Worm (Caenorhabditis elegans) whole organism, L4 larva: ENCODE measurements around the gene str-78.
"Not testable (repeated sequence)": the region's sequence is repeated elsewhere in the genome, so short reads cannot be mapped to it uniquely, and the experiment has no call there.

ENCODE experiments used
- D1046.2 ChIP-seq: fragments of 200-800 bp; sonication (Bioruptor generic); IDR thresholded peaks from 2 replicates; pipeline ENCODE4 v1.3.6; 2022; ENCODE audit warnings: missing genetic modification characterization, missing compliant biosample characterization
- F26F4.8 ChIP-seq: fragments of 200-800 bp; sonication (Bioruptor generic); conservative IDR thresholded peaks from 2 replicates; pipeline ENCODE4 v1.3.6; 2022; ENCODE audit warnings: missing genetic modification characterization, missing compliant biosample characterization
- Y48G9A.11 ChIP-seq: fragments of 200-800 bp; sonication (Bioruptor generic); IDR thresholded peaks from 2 replicates; pipeline ENCODE4 v1.3.6; 2022; ENCODE audit warnings: missing genetic modification reagents, missing genetic modification characterization, missing compliant biosample characterization
- aha-1 ChIP-seq: fragments of 150-350 bp; peaks from one replicate; lab custom pipeline; 2014; ENCODE audit warnings: missing biosample characterization, missing genetic modification characterization
- ama-1 ChIP-seq: fragments of 150-350 bp; optimal IDR thresholded peaks from 2 replicates; lab custom pipeline; 2014; ENCODE audit warnings: inconsistent platforms, mixed read lengths
- attf-4 ChIP-seq: sonication (generic microtip); optimal IDR thresholded peaks from 3 replicates; lab custom pipeline; 2017; ENCODE audit warnings: missing biosample characterization, missing genetic modification characterization
- ceh-20 ChIP-seq: fragments of 200-800 bp; sonication (Bioruptor generic); IDR thresholded peaks from 2 replicates; pipeline ENCODE4 v1.3.6; 2022; ENCODE audit warnings: missing genetic modification reagents, missing genetic modification characterization, missing compliant biosample characterization
- ceh-28 ChIP-seq: fragments of 150-350 bp; optimal IDR thresholded peaks from 2 replicates; lab custom pipeline; 2014; ENCODE audit warnings: missing biosample characterization, missing genetic modification reagents, missing genetic modification characterization
- ceh-62 ChIP-seq: sonication (generic microtip); optimal IDR thresholded peaks from 2 replicates; lab custom pipeline; 2017; ENCODE audit warnings: missing biosample characterization, missing genetic modification characterization
- cey-2 ChIP-seq: sonication (generic microtip); optimal IDR thresholded peaks from 3 replicates; lab custom pipeline; 2017; ENCODE audit warnings: missing genetic modification characterization, mild to moderate bottlenecking, missing compliant biosample characterization, antibody characterized with exemption, borderline replicate concordance; ENCODE audit not compliant: insufficient read depth
- daf-16 ChIP-seq, 3 experiments: sonication (generic microtip); optimal IDR thresholded peaks; 2 replicates each; lab custom pipeline; 2016 to 2017; ENCODE audit warnings: missing genetic modification characterization in 3 of 3, missing genetic modification reagents in 3 of 3, mild to moderate bottlenecking in 2 of 3, missing compliant biosample characterization in 2 of 3, missing biosample characterization in 1 of 3, moderate library complexity in 1 of 3
- duxl-1 ChIP-seq: sonication (generic microtip); optimal IDR thresholded peaks from 2 replicates; lab custom pipeline; 2016; ENCODE audit warnings: mild to moderate bottlenecking, missing genetic modification characterization, moderate library complexity, missing compliant biosample characterization; ENCODE audit not compliant: poor library complexity
- egl-43 ChIP-seq: fragments of 200-800 bp; sonication (Bioruptor generic); IDR thresholded peaks from 2 replicates; pipeline ENCODE4 v1.3.6; 2022; ENCODE audit warnings: missing genetic modification reagents, missing genetic modification characterization, missing compliant biosample characterization
- fos-1 ChIP-seq: fragments of 150-350 bp; optimal IDR thresholded peaks from 2 replicates; lab custom pipeline; 2014; ENCODE audit warnings: missing biosample characterization, missing genetic modification characterization
- hif-1 ChIP-seq, 2 experiments: sonication (generic microtip); optimal IDR thresholded peaks; 2 replicates each; lab custom pipeline; 2016 to 2017; ENCODE audit warnings: missing compliant biosample characterization in 2 of 2, missing genetic modification characterization in 2 of 2, missing genetic modification reagents in 2 of 2, missing genotype in 2 of 2, mild to moderate bottlenecking in 1 of 2
- lim-7 ChIP-seq: fragments of 200-800 bp; sonication (Bioruptor generic); IDR thresholded peaks from 2 replicates; pipeline ENCODE4 v1.3.6; 2022; ENCODE audit warnings: missing genetic modification characterization, missing compliant biosample characterization
- madf-9 ChIP-seq: fragments of 200-800 bp; sonication (Bioruptor generic); conservative IDR thresholded peaks from 2 replicates; pipeline ENCODE4 v1.3.6; 2022; ENCODE audit warnings: missing genetic modification reagents, missing genetic modification characterization, missing compliant biosample characterization
- nhr-111 ChIP-seq: fragments of 200-800 bp; sonication (Bioruptor generic); optimal IDR thresholded peaks from 2 replicates; lab custom pipeline; 2018; ENCODE audit warnings: mild to moderate bottlenecking, missing genetic modification characterization, missing compliant biosample characterization
- nhr-76 ChIP-seq: fragments of 150-350 bp; optimal IDR thresholded peaks from 2 replicates; lab custom pipeline; 2014; ENCODE audit warnings: missing biosample characterization, missing genetic modification characterization
- saeg-2 ChIP-seq: fragments of 200-800 bp; sonication (Bioruptor generic); IDR thresholded peaks from 2 replicates; pipeline ENCODE4 v1.3.6; 2022; ENCODE audit warnings: missing genetic modification reagents, missing genetic modification characterization, missing compliant biosample characterization
- sdz-12 ChIP-seq: fragments of 200-800 bp; sonication (Bioruptor generic); optimal IDR thresholded peaks from 2 replicates; lab custom pipeline; 2018; ENCODE audit warnings: mild to moderate bottlenecking, missing genetic modification characterization, missing compliant biosample characterization
- snpc-1.2 ChIP-seq: fragments of 200-800 bp; sonication (Bioruptor generic); IDR thresholded peaks from 2 replicates; pipeline ENCODE4 v1.3.6; 2022; ENCODE audit warnings: missing genetic modification reagents, missing genetic modification characterization, missing compliant biosample characterization
- tra-1 ChIP-seq: fragments of 200-800 bp; sonication (Bioruptor generic); IDR thresholded peaks from 2 replicates; pipeline ENCODE4 v1.3.6; 2022; ENCODE audit warnings: missing genetic modification reagents, missing genetic modification characterization, missing compliant biosample characterization
- unc-130 ChIP-seq: sonication (generic microtip); optimal IDR thresholded peaks from 2 replicates; lab custom pipeline; 2016; ENCODE audit warnings: missing genetic modification reagents, missing genetic modification characterization, missing compliant biosample characterization

Gene str-78

DNA sequence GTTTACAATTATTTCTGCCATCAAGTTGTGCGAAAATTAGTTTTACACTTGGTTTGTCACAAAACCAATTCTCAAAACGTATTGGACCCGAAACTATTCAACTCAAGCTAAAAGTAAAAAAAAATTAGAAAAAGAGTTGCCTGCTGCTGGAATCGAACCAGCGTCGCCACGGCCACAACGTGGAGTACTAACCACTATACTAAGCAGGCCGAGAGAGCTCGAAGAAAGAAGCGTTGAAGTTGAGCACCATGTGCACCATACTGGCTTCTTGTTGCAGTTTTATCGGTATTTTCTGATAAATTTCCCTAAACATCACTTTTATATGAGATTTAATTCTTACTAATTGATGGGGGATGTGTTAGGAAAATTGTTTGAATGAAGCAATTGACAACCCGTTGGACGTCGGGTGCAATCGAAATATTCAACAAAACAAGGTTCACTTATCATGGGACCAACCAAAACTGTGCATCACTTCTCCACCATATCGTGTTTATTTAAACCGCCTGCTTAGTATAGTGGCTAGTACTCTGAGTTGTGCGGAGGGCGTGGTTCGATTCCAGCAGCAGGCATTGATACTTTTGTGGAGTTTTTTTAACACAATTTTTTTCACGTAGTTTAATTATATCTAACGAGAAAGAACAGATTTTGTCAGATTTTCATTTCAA, 40.6 kb upstream of the str-78 start (continued):
- TF ChIP-seq nhr-111 (GFP tag; lab: Kevin White, UChicago) (no peak), tra-1 (GFP tag; lab: Robert Waterston, UW) (no peak)

DNA sequence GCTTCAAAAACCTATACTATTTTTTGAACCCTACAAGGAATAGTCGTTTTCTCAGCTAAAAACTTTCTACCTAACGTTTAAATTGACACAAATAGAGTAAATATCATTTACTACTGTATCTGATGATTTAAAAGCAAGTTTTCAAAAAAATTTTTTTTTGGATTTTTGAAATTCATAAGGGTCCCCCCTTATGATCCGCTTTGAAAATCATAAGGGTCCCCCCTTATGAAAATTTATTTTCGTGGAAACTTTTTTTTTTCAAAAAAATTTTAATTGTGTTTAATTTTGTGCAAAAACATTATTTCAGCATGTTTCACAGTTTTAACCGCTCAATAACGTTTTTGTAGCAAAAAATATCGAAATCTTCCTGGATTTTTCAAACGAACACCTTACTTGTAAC, 37.1 kb upstream of the str-78 start:
- TF ChIP-seq snpc-1.2 (GFP tag; lab: Robert Waterston, UW): peak; percentile 72; the same call in 1 of the 2 replicates

DNA sequence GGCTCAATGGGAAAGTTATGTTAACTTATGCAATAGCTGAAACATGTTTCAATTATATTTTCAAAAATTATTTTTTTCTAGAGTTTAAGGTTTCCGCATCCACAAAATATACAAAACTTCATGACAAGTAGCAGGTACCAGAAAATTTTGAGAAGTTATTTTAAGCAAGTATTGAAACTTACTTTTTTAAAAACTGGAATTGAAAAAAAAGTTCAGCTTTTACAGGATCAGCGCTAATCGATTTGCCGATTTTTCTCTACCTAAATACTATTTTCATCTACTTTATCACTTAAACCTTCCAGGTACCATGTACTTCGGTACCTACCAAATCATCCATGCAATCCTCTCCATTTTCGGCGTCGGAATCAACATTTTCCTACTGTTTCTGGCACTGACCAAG, 32.6 kb upstream of the str-78 start, which contains the start of gene srd-23:
Gene srd-23 (plus strand): TSS at position 301 of the 400 bp plus-strand sequence.
- no peak for TF ChIP-seq lim-7 (GFP tag; lab: Robert Waterston, UW)
- TF ChIP-seq unc-130 (GFP tag; lab: Kevin White, UChicago): no peak
- no peak for TF ChIP-seq hif-1 (tag; optimal IDR thresholded peaks at IDR 0.05; lab: Kevin White, UChicago)
- TF ChIP-seq F26F4.8 (GFP tag; lab: Robert Waterston, UW): no peak
- TF ChIP-seq fos-1 (tag; lab: Kevin White, UChicago): no peak
- no peak for TF ChIP-seq attf-4 (tag; lab: Kevin White, UChicago)
- TF ChIP-seq ceh-28 (tag; lab: Kevin White, UChicago): no peak
- no peak for TF ChIP-seq ama-1
- TF ChIP-seq duxl-1: no peak

DNA sequence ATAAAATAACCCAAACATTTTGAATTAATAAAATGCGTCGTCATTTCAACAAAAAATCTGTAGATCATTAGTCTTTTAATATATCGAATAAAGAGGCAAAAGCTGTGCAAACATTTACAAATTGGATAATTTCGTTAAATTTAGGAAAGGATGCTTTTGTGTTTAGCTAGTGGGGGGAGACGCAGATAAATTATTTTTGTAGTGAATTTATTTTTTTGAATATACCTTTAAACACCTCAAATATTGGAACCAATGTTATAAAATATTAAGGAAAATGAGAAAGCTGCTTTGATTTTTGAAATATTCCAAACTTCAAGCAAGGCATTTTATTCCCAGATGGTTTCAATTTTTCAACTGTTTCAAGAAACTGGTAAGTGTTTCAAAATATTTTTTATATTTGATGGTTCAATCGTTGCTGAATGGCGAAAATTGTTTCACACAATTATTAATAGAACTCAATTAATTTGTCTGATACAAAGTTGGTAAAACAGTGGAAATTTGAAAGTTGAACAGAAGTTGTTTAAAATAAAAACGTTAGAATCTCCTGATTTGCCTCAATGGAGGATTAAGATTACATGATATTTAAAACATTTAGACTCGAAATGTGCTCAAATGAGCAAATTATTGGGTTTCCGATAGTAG, 28.6 kb upstream of the str-78 start, which contains the start of gene Y40H7A.4:
Gene Y40H7A.4 (minus strand): TSS at position 51 of the 642 bp plus-strand sequence.
- TF ChIP-seq duxl-1 (no peak), Y48G9A.11 (no peak), nhr-76 (tag; lab: Kevin White, UChicago) (no peak), snpc-1.2 (GFP tag; lab: Robert Waterston, UW) (peak; percentile 72; the same call in 1 of the 2 replicates)

DNA sequence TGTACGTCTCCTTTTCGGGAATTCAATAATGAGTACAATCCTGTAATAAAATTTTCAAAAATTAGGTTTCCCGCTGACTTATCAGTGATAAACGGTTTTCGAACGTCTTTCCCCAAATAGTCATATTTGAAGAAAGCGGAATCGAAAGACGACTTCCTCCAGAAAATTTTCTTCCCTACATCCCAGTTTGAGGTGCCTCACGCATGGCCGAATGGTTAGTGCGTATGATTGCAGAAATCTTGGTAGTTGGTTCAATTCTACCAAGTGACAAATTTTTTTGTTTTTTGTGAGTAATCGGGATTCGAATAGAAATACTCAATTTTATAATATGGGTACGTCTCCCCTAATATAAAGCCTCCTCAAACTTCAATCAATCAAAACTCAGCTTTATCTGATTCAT, 23.2 kb upstream of the str-78 start:
- TF ChIP-seq madf-9 (0 out of 2 replicates have a peak, but pooled peaks have one; percentile 12), snpc-1.2 (GFP tag; lab: Robert Waterston, UW) (peak; percentile 97), D1046.2 (peak; percentile 57; the same call in 1 of the 2 replicates)
- TF ChIP-seq, all 104 proteins: peak for 3; not testable (repeated sequence) for 101

DNA sequence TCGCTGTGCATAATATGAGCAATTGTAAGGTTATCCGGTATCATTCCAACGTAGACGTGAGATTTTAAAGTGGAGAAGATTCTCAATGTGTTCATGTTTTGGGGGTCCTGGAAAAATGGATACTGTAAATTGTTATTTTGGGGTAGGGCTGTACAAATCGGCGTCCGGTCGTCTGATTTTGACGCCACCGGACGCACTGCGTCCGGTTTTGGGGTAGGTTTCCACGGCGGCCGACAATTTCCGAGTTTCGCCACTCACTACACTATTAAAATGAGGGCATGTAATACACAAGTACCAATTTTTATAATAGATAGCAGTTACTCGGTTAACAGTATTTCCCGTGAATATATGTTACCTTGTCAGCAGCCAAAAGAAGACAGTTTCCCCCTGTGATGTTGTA, 21.4 kb upstream of the str-78 start:
- TF ChIP-seq saeg-2 (GFP tag; lab: Robert Waterston, UW) (no peak), snpc-1.2 (GFP tag; lab: Robert Waterston, UW) (peak; percentile 98)

DNA sequence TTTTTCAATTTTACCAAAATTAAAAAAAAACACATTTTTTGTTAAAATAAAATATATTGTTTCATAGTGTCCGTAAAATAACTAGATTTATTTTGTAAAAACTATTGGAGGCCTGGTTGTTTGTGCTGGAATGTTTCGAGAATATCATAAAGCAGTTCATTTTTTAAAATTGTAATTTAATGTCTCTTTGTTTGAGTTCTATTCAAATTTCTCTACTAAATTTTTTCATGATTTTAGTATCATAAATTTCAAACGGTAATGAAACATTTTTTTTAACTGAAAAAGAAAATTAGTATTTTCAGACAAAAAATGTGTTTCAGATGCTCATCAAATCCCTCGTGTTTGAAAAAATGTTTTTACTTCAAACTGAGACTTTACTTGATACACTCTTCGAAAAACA, 18.6 kb upstream of the str-78 start:
- TF ChIP-seq cey-2 (tag; lab: Kevin White, UChicago) (no peak), snpc-1.2 (GFP tag; lab: Robert Waterston, UW) (peak; percentile 58; the same call in 1 of the 2 replicates)

DNA sequence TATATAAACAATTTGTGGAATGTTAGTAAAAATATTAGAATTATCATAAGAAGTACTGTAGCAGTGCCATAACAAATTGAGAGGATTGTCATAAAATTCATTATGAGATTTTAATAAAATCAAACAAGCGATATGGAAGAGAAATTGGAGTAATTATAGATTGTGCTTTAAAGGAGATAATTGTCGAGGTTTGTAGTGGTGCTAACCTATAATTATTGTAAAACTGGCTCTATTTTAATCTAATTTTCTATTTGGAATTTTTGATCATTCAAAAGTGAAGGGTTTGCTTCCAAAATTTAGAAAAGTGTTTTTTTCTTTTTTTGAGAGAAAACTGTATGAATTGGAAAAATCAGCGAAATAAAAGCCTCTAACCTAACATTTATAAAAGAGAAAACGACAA, 6.2 kb downstream of the str-78 start, which contains the start of gene srg-51:
Gene srg-51 (minus strand): TSS at position 101 of the 400 bp plus-strand sequence.
- TF ChIP-seq ceh-62 (tag; lab: Kevin White, UChicago) (no peak), aha-1 (tag; lab: Kevin White, UChicago) (peak; percentile 26), egl-43 (GFP tag; lab: Robert Waterston, UW) (no peak)
- TF ChIP-seq, all 104 proteins: peak for 1

DNA sequence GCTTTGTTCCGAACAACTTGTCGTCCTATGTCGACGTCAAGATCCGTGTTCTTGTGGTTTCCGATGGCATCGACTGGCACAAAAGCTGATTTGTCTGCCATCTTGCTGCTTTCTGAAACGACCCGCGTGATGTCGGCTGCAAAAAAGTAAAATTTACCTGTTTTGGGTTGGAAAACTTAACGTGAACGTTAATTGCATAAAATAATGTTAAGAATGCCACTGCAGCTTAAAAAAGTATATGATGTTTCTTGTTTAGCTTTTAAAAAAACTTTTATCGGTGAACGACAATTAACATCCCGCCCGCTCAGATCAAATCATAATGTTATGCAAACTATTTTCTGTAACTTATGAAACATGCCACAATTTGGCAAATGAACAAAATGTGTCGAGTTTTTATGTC, 13.1 kb downstream of the str-78 start, which contains the start of gene M199.8:
Gene M199.8 (minus strand): TSS at position 101 of the 400 bp plus-strand sequence.
- TF ChIP-seq ceh-20 (GFP tag; lab: Robert Waterston, UW); sdz-12 (GFP tag; lab: Kevin White, UChicago); daf-16 (GFP tag; optimal IDR thresholded peaks at IDR 0.05; lab: Kevin White, UChicago); daf-16 (tag; optimal IDR thresholded peaks at IDR 0.05; lab: Kevin White, UChicago): not testable (repeated sequence)
- TF ChIP-seq, all 104 proteins: peak for 0; not testable (repeated sequence) for 104
